Fruit fly (Drosophila melanogaster): Measurements from ENCODE around the gene CG7518.

CG7518 gene

dm6 chr3R:13047431-13047830, 49.5 kb downstream of the CG7518 start, which contains the start of gene CG31157:
Gene CG31157 (plus strand): TSS chr3R:13047731.
- TF ChIP-seq CG12605 (GFP tag; IDR thresholded peaks at IDR 0.05) = no peak
- no peak for TF ChIP-seq CG14655 (GFP tag; optimal IDR thresholded peaks at IDR 0.05)
- TF ChIP-seq CG15710 (tag; optimal IDR thresholded peaks at IDR 0.05) = no peak
- TF ChIP-seq fd96Ca (GFP tag; IDR thresholded peaks at IDR 0.05) = no peak
- no peak for TF ChIP-seq EcR (GFP tag; optimal IDR thresholded peaks at IDR 0.05)
- TF ChIP-seq D1 (tag; optimal IDR thresholded peaks at IDR 0.05) = no peak
- no peak for TF ChIP-seq CG8159 (tag; optimal IDR thresholded peaks at IDR 0.05)
- no peak for TF ChIP-seq Ets98B (GFP tag; IDR thresholded peaks at IDR 0.05)
- no peak for TF ChIP-seq CG9948 (tag; optimal IDR thresholded peaks at IDR 0.05)
- TF ChIP-seq CG13204 (GFP tag; optimal IDR thresholded peaks at IDR 0.05) = no peak
- no peak for TF ChIP-seq CG17806 (tag; optimal IDR thresholded peaks at IDR 0.05)
- TF ChIP-seq Pif1A (GFP tag; optimal IDR thresholded peaks at IDR 0.05) = no peak
- no peak for TF ChIP-seq CG8301 (tag; optimal IDR thresholded peaks at IDR 0.05)
- TF ChIP-seq CG32121 (GFP tag; IDR thresholded peaks at IDR 0.05) = no peak
- no peak for TF ChIP-seq rn (GFP tag; IDR thresholded peaks at IDR 0.05)
- TF ChIP-seq CG34367 (tag; optimal IDR thresholded peaks at IDR 0.05) = no peak
- no peak for TF ChIP-seq CG4496 (GFP tag; IDR thresholded peaks at IDR 0.05)
- TF ChIP-seq CG10348 (GFP tag; IDR thresholded peaks at IDR 0.05) = no peak
- TF ChIP-seq Snoo (tag; optimal IDR thresholded peaks at IDR 0.05) = no peak

DNA sequence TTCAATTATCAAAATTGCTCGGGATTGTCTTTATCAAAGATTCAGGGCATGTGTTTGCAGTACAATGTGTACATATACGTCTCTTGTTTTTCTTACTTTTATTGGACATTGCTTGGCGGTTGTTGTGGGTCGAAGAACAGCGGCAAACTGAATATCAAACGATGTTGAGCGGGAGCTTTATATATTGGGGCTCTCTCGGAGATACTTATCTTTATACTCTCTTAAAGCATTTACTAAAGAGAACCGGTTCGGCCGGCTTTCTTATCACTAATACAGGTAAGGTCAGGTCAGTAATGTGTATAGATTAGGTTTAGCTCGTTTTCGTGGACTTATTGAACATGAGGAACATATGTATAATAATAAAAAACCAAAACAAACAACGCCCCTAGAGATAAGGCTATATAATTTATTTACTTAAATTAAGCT, 53.4 kb downstream of the CG7518 start, which contains the start of gene CG7966:
CG7966 (minus strand) TSS at position 156 of the 426 bp plus-strand sequence.
- peak; percentile 67 for TF ChIP-seq EcR (GFP tag; optimal IDR thresholded peaks at IDR 0.05)
- peak; percentile 34 for TF ChIP-seq Snoo (tag; optimal IDR thresholded peaks at IDR 0.05)
- TF ChIP-seq CG12605 (GFP tag; IDR thresholded peaks at IDR 0.05) = peak; percentile 53
- TF ChIP-seq CG15710 (tag; optimal IDR thresholded peaks at IDR 0.05) = peak; percentile 6
- TF ChIP-seq CG8159 (tag; optimal IDR thresholded peaks at IDR 0.05) = peak; percentile 1
- TF ChIP-seq Ets98B (GFP tag; IDR thresholded peaks at IDR 0.05) = peak; percentile 43; the same call in 1 of the 2 replicates
- no peak for TF ChIP-seq Pif1B (GFP tag; optimal IDR thresholded peaks at IDR 0.05)
- no peak for TF ChIP-seq CG8301 (tag; optimal IDR thresholded peaks at IDR 0.05)
- TF ChIP-seq D1 (tag; optimal IDR thresholded peaks at IDR 0.05) = no peak
- TF ChIP-seq fd96Ca (GFP tag; IDR thresholded peaks at IDR 0.05) = peak; percentile 28; the same call in 1 of the 3 replicates
- TF ChIP-seq Pif1A (GFP tag; optimal IDR thresholded peaks at IDR 0.05) = no peak
- TF ChIP-seq gl (tag; optimal IDR thresholded peaks at IDR 0.05) = peak; percentile 41
- peak; percentile 59; the same call in 1 of the 3 replicates for TF ChIP-seq CG4496 (GFP tag; IDR thresholded peaks at IDR 0.05)

DNA sequence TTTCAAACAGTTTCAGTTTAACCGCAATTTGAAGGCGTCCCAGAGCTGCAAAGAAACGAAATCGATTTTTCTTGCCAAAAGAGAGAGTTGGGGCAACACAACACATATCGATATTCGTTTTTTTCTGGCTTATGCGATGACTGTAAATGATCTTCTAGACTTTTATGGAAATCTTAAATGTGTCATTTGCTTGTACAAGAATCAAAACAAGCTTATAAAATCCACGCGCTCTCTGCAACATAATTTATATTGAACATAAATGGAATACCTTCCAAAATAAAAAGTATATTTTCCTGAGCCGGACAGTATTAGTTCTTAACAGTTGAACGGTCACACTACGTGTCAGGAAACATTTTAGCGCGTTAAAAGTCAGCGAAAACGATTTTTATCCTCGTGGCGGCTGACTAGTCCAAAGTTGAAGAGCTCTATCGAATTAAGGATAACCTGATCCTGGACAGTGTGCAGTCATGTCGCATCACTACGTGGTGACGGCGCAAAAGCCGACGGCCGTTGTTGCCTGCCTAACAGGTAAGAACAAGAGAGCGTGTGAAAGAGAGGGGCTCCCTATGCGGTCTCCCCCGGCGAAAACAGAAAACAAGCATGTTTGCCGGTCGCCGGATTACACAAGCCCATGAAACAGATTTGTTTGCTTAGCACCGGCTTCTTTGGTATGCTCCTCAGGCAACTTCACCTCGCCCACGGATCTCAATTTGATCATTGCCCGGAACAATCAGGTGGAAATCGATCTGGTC, 54.2 kb downstream of the CG7518 start, which contains the start of gene pic:
pic (plus strand) TSS at position 304 of the 752 bp plus-strand sequence.
- TF ChIP-seq CG32121 (GFP tag; IDR thresholded peaks at IDR 0.05) (no peak), fd96Ca (GFP tag; IDR thresholded peaks at IDR 0.05) (no peak), Snoo (tag; optimal IDR thresholded peaks at IDR 0.05) (no peak), EcR (GFP tag; optimal IDR thresholded peaks at IDR 0.05) (no peak), Ets98B (GFP tag; IDR thresholded peaks at IDR 0.05) (no peak), CG4496 (GFP tag; IDR thresholded peaks at IDR 0.05) (no peak), CG9948 (tag; optimal IDR thresholded peaks at IDR 0.05) (no peak), CG8301 (tag; optimal IDR thresholded peaks at IDR 0.05) (no peak), D1 (tag; optimal IDR thresholded peaks at IDR 0.05) (no peak), Pif1B (GFP tag; optimal IDR thresholded peaks at IDR 0.05) (no peak), CG14655 (GFP tag; optimal IDR thresholded peaks at IDR 0.05) (no peak), gl (tag; optimal IDR thresholded peaks at IDR 0.05) (no peak), CG12605 (GFP tag; IDR thresholded peaks at IDR 0.05) (no peak), rn (GFP tag; IDR thresholded peaks at IDR 0.05) (no peak)

DNA sequence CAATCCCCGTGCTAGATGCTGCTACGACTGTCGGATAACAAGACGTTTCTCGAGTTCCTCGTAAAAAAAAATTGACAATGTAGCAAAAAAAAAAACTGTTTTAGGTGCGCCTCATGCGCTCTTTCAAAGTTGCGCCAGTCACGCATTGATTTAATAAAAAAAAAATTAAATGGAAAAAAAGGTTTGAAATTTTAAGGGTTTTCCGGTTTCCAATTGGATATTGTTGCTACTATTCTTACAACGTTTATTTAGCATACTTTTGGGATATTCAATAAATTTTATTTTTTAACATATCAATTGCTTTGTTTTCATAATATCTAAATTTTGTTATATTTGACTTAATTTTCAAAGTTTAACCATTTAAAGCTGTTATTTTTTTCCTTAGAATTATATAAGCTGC, 58.7 kb downstream of the CG7518 start:
- TF ChIP-seq Pif1A (GFP tag; optimal IDR thresholded peaks at IDR 0.05) (no peak), CG8301 (tag; optimal IDR thresholded peaks at IDR 0.05) (no peak), CG17806 (tag; optimal IDR thresholded peaks at IDR 0.05) (no peak), CG15710 (tag; optimal IDR thresholded peaks at IDR 0.05) (no peak), CG14655 (GFP tag; optimal IDR thresholded peaks at IDR 0.05) (no peak), CG12605 (GFP tag; IDR thresholded peaks at IDR 0.05) (no peak), fd96Ca (GFP tag; IDR thresholded peaks at IDR 0.05) (no peak), CG10348 (GFP tag; IDR thresholded peaks at IDR 0.05) (no peak), gl (tag; optimal IDR thresholded peaks at IDR 0.05) (no peak), CG9948 (tag; optimal IDR thresholded peaks at IDR 0.05) (no peak), Snoo (tag; optimal IDR thresholded peaks at IDR 0.05) (no peak), Ets98B (GFP tag; IDR thresholded peaks at IDR 0.05) (no peak), rn (GFP tag; IDR thresholded peaks at IDR 0.05) (no peak), Pif1B (GFP tag; optimal IDR thresholded peaks at IDR 0.05) (no peak), CG32121 (GFP tag; IDR thresholded peaks at IDR 0.05) (no peak), CG8159 (tag; optimal IDR thresholded peaks at IDR 0.05) (no peak)

- TF ChIP-seq CG17806 (tag; optimal IDR thresholded peaks at IDR 0.05) (no peak), CG10348 (GFP tag; IDR thresholded peaks at IDR 0.05) (no peak), fd96Ca (GFP tag; IDR thresholded peaks at IDR 0.05) (0 out of 3 replicates have a peak, but pooled peaks have one; percentile 35), CG12605 (GFP tag; IDR thresholded peaks at IDR 0.05) (no peak), CG13204 (GFP tag; optimal IDR thresholded peaks at IDR 0.05) (peak; percentile 47), CG8159 (tag; optimal IDR thresholded peaks at IDR 0.05) (no peak), CG32121 (GFP tag; IDR thresholded peaks at IDR 0.05) (no peak)
Measured at dm6 chr3R:13057121-13057805, 59.4 kb downstream of the CG7518 start, which contains the start of gene sim. Gene sim (plus strand): TSS chr3R:13057755.
